Worm (Caenorhabditis elegans): Measurements from ENCODE around the gene F52H3.6.

Gene F52H3.6

DNA sequence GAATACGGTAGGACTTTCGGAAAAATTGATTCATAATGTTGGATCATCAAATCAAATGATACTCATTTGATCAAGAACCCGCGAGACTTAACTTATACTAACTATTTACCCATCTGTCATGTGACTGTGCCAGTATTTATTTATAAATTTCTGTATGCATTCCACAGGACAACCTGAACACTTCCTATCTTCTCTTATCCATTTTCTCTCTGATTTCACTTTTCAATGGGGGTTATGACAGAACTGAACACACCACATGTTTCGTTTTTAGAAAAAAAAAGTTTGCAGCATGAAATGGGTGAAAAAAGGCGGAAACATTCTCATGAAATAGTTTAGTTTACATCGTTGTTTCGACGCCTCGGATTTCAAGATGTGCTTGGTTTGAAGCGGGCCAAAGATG lies 10.7 kb downstream of the F52H3.6 start:
- TF ChIP-seq zip-8 (tag; optimal IDR thresholded peaks at IDR 0.05) (no peak), nhr-28 (tag; optimal IDR thresholded peaks at IDR 0.05) (no peak)

DNA sequence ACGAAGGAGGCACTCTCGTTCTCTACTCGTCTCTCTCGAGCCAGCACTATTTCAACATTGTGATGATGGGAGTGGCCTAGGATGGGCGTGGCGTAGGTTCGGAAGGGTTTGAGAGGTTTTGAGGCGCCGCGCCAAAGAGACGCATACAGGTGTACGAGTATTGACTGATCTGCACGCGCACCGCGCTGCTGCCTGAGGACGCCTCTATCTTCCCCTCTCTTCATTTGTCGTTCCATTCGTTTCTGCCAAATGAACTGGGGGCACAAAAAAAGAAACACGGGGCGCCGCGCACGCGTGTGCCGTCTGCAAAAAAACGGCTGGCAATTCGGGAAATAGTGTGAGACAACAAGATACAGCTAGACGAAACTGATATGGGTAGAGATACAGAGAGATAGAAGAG lies 12.2 kb downstream of the F52H3.6 start, which contains the start of gene lec-2:
Gene lec-2, minus strand, starts transcription at position 171 of the 400 bp plus-strand sequence.
- TF ChIP-seq mep-1 (tag; optimal IDR thresholded peaks at IDR 0.05) (no peak), hlh-1 (tag; optimal IDR thresholded peaks at IDR 0.05) (no peak), unc-120 (tag; optimal IDR thresholded peaks at IDR 0.05; ENCODE audit: poor library complexity, severe bottlenecking) (no peak), bed-3 (GFP tag; optimal IDR thresholded peaks at IDR 0.05) (no peak), elt-1 (tag; optimal IDR thresholded peaks at IDR 0.05; ENCODE audit: borderline replicate concordance, insufficient read depth) (no peak), cnd-1 (tag; optimal IDR thresholded peaks at IDR 0.05) (no peak), ceh-39 (tag; optimal IDR thresholded peaks at IDR 0.05) (no peak), drap-1 (GFP tag; optimal IDR thresholded peaks at IDR 0.05) (no peak)

DNA sequence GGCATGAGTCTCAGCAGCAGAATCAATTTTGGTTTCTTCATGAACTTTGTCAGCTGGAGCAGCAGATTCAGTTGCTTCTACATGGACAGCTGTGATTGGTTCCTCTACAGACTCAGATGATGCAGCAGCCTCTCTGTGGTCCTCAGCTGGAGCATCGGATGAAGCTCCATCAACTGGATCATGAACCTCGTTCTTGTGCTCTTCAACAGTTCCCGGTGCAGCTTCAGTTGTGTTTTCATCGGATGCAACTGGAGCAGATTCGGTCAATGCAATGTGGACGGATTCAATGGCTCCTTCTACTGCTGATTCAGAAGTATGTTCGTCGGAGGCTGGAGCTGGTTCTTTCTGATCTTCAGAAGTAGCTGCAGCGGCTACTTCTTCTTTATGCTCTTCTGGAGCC lies 13.8 kb downstream of the F52H3.6 start:
- TF ChIP-seq nhr-28 (tag; optimal IDR thresholded peaks at IDR 0.05) (no peak), mab-5 (tag; optimal IDR thresholded peaks at IDR 0.05) (no peak), hlh-1 (tag; optimal IDR thresholded peaks at IDR 0.05) (no peak), sem-2 (GFP tag; optimal IDR thresholded peaks at IDR 0.05) (no peak), nhr-12 (tag; optimal IDR thresholded peaks at IDR 0.05) (no peak), lin-13 (tag; optimal IDR thresholded peaks at IDR 0.05) (no peak), sptf-1 (tag; optimal IDR thresholded peaks at IDR 0.05) (no peak), mep-1 (tag; optimal IDR thresholded peaks at IDR 0.05) (no peak), nhr-76 (tag; optimal IDR thresholded peaks at IDR 0.05) (no peak), drap-1 (GFP tag; optimal IDR thresholded peaks at IDR 0.05) (no peak), flh-1 (GFP tag; optimal IDR thresholded peaks at IDR 0.05) (no peak), nhr-237 (tag; optimal IDR thresholded peaks at IDR 0.05) (no peak), mls-2 (tag; optimal IDR thresholded peaks at IDR 0.05) (no peak), blmp-1 (tag; optimal IDR thresholded peaks at IDR 0.05) (no peak), ztf-11 (tag; optimal IDR thresholded peaks at IDR 0.05) (no peak)

DNA sequence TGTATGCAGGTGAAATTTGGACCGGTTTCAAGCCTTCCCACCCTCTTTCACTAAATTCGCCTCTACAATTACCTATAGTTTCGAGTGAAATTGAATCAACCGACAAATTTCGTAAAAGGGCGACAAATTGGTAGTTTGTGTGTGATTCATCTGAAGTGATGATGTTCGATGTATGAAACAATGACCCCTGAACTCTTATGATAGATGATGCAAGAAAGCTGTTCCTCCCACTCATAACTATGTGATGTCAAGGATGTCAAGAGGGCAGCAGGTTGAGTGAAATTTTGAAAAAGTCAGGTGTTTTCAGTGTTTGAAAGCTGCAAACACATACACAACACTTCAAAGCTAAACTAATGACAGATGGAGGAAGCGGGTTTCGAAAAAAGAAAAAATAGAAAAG lies 15.7 kb downstream of the F52H3.6 start:
- TF ChIP-seq bed-3 (GFP tag; optimal IDR thresholded peaks at IDR 0.05) (no peak), flh-1 (GFP tag; optimal IDR thresholded peaks at IDR 0.05) (no peak)

DNA sequence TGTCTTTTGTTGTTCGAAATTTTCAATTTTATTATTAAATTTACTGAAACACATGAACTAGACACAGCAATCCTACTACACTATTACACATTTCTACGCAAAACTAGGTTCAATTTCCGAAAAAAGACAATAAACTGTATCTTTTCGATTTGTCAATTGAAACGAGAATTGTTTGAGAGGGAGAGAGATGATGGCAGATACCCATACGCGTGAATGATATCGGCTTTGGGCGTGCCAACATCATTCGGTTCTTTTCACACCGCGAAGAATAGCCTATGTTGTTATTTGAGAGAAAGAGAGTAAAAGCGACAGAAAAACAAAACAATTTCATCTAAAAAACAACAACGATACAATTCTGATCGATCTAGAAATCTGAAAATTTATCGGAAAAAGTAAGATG lies 16.5 kb downstream of the F52H3.6 start:
- TF ChIP-seq nhr-12 (tag; optimal IDR thresholded peaks at IDR 0.05) (no peak), M03D4.4 (tag; optimal IDR thresholded peaks at IDR 0.05) (no peak), ztf-11 (tag; optimal IDR thresholded peaks at IDR 0.05) (no peak), sem-2 (GFP tag; optimal IDR thresholded peaks at IDR 0.05) (no peak), lsy-2 (tag; optimal IDR thresholded peaks at IDR 0.05) (no peak), mep-1 (tag; optimal IDR thresholded peaks at IDR 0.05) (no peak), bed-3 (GFP tag; optimal IDR thresholded peaks at IDR 0.05) (no peak), unc-120 (tag; optimal IDR thresholded peaks at IDR 0.05; ENCODE audit: poor library complexity, severe bottlenecking) (no peak), pha-4 (tag; optimal IDR thresholded peaks at IDR 0.05) (no peak), ham-2 (GFP tag; optimal IDR thresholded peaks at IDR 0.05) (no peak), mab-5 (tag; optimal IDR thresholded peaks at IDR 0.05) (no peak), hlh-1 (tag; optimal IDR thresholded peaks at IDR 0.05) (no peak), nhr-76 (tag; optimal IDR thresholded peaks at IDR 0.05) (no peak), nhr-2 (tag; optimal IDR thresholded peaks at IDR 0.05) (no peak), ceh-83 (GFP tag; optimal IDR thresholded peaks at IDR 0.05) (no peak), snpc-4 (tag; optimal IDR thresholded peaks at IDR 0.05) (no peak), flh-1 (GFP tag; optimal IDR thresholded peaks at IDR 0.05) (no peak), zip-8 (tag; optimal IDR thresholded peaks at IDR 0.05) (no peak)

DNA sequence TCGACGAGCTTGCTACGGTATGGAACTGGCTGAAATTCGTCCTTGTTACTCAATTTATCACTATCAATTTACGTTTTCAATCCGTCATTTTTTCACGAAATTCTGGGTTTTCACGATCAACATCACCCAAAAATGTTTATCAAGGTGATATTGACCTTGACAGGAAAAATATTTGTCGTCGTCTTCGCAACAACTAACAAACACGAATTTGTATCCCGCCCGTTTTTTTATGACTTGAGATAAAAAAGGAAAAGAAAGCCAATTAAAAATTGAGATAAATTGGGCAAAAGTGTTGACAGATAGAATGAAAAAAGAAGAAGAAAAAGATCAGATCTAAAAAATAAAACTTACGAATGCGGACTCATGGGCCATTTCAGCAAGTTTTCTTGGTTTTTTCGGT lies 17.3 kb downstream of the F52H3.6 start:
- TF ChIP-seq nhr-237 (tag; optimal IDR thresholded peaks at IDR 0.05) (no peak), blmp-1 (tag; optimal IDR thresholded peaks at IDR 0.05) (no peak), pha-4 (tag; optimal IDR thresholded peaks at IDR 0.05) (no peak), mls-2 (tag; optimal IDR thresholded peaks at IDR 0.05) (no peak), snpc-4 (tag; optimal IDR thresholded peaks at IDR 0.05) (no peak), M03D4.4 (tag; optimal IDR thresholded peaks at IDR 0.05) (no peak), zip-8 (tag; optimal IDR thresholded peaks at IDR 0.05) (no peak), mep-1 (tag; optimal IDR thresholded peaks at IDR 0.05) (no peak), ces-1 (GFP tag; optimal IDR thresholded peaks at IDR 0.05) (no peak), unc-62 (GFP tag; optimal IDR thresholded peaks at IDR 0.05) (no peak), nhr-2 (tag; optimal IDR thresholded peaks at IDR 0.05) (no peak), ceh-43 (GFP tag; optimal IDR thresholded peaks at IDR 0.05) (no peak), lin-32 (GFP tag; optimal IDR thresholded peaks at IDR 0.05) (no peak), nhr-28 (tag; optimal IDR thresholded peaks at IDR 0.05) (no peak), ceh-39 (tag; optimal IDR thresholded peaks at IDR 0.05) (no peak), nhr-12 (tag; optimal IDR thresholded peaks at IDR 0.05) (no peak), hlh-1 (tag; optimal IDR thresholded peaks at IDR 0.05) (no peak), nhr-76 (tag; optimal IDR thresholded peaks at IDR 0.05) (no peak), unc-39 (tag; optimal IDR thresholded peaks at IDR 0.05) (no peak), mab-5 (tag; optimal IDR thresholded peaks at IDR 0.05) (no peak)

Data from whole organism, mixed stage, embryonic.